Worm (Caenorhabditis elegans): ENCODE measurements around the gene ZK218.4.
A peak's percentile ranks its signal among the peaks of the same experiment; 100 is the strongest.
"Not testable (repeated sequence)": the region's sequence is repeated elsewhere in the genome, so short reads cannot be mapped to it uniquely, and the experiment has no call there.

The ZK218.4 gene

DNA sequence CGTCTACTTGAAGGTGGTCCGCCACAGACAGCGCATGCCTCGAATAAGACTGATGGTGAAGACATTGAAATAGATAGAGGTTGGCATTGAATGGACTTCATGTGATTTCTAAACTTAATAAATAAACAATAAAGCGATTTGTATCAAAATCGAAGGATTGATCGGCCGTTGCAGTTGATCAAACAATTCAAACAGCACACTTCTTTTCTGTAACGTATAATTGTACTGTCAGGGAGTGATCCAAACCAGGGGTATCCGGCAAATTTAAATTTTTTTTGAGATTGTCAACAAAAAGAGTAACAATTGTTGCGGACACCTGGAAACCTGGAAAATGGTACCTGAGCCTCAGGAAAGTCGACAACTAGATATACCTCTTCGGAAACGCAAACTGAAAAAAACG is 5.9 kb downstream of the ZK218.4 start, which contains the start of gene nhr-248:
Gene nhr-248 (minus strand): TSS at position 101 of the 400 bp plus-strand sequence.
- TF ChIP-seq dox-1 (GFP tag; IDR thresholded peaks at IDR 0.05) (no peak), cebp-1 (GFP tag; IDR thresholded peaks at IDR 0.05) (no peak), cebp-1 (tag; optimal IDR thresholded peaks at IDR 0.05) (no peak), egl-44 (GFP tag; IDR thresholded peaks at IDR 0.05) (no peak), hlh-12 (tag; optimal IDR thresholded peaks at IDR 0.05) (no peak), mcd-1 (GFP tag; IDR thresholded peaks at IDR 0.05) (no peak), fkh-3 (tag; optimal IDR thresholded peaks at IDR 0.05) (no peak), akir-1 (GFP tag; optimal IDR thresholded peaks at IDR 0.05) (no peak), T26A5.8 (tag; optimal IDR thresholded peaks at IDR 0.05) (no peak), tlf-1 (GFP tag; optimal IDR thresholded peaks at IDR 0.05) (no peak), sptf-2 (GFP tag; optimal IDR thresholded peaks at IDR 0.05) (no peak), ekl-4 (GFP tag; IDR thresholded peaks at IDR 0.05) (no peak), let-526 (GFP tag; IDR thresholded peaks at IDR 0.05) (no peak)

DNA sequence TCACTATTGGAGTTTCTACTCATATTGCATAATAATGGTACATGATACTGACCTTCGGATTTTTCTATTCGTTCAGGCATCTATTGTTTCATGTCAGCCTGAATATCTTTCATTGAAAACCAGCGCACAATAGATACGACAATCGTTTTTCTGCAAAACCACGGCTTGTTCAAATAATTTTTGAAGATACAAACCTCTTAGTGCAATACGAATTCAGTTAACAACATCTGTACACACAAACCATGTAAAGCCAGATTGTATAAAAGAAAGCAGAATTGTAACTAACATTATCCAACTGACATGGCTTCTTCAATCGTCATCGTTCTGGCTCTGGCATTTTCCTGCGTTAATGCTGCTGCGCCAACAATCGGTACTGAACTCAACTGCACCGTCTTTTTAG is 6.8 kb downstream of the ZK218.4 start, which contains the start of gene ZK218.7:
Gene ZK218.7 (plus strand): TSS at position 301 of the 400 bp plus-strand sequence.
- TF ChIP-seq F39B2.1 (GFP tag; IDR thresholded peaks at IDR 0.05), result no peak
- no peak for TF ChIP-seq nhr-179 (tag; optimal IDR thresholded peaks at IDR 0.05)
- TF ChIP-seq ZK185.1 (tag; optimal IDR thresholded peaks at IDR 0.05; ENCODE audit: poor library complexity, severe bottlenecking), result no peak
- TF ChIP-seq nhr-80 (tag; optimal IDR thresholded peaks at IDR 0.05), result no peak
- TF ChIP-seq K11D2.4 (GFP tag; IDR thresholded peaks at IDR 0.05), result no peak
- TF ChIP-seq athp-1 (tag; optimal IDR thresholded peaks at IDR 0.05), result no peak
- TF ChIP-seq tlf-1 (GFP tag; optimal IDR thresholded peaks at IDR 0.05), result no peak

DNA sequence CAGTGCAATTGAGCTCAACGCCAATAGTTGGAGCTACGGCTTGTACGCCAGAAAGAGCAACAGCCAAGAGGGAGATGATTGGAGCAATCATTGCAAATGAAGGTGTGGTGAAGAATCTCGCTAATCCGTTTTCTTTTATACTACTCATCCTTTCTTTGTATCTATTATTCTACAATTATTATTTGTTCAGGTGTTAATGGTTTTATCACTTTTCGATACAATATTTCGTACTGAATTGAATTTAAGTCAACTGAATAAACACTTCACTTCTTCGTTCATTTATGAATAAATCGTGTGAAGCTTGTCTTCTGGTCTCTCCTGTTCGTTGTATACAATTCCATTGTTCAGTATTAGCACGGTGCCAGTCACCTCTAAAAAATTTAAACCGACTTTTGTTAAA is 9.7 kb downstream of the ZK218.4 start, which contains the start of gene ZK218.11:
Gene ZK218.11 (minus strand): TSS at position 101 of the 400 bp plus-strand sequence.
- no peak for TF ChIP-seq lin-35 (GFP tag; optimal IDR thresholded peaks at IDR 0.05)
- TF ChIP-seq F10E7.11 (tag; optimal IDR thresholded peaks at IDR 0.05), result no peak
- TF ChIP-seq efl-1 (GFP tag; optimal IDR thresholded peaks at IDR 0.05), result no peak
- no peak for TF ChIP-seq snpc-1.1 (tag; optimal IDR thresholded peaks at IDR 0.05; ENCODE audit: insufficient read depth)
- TF ChIP-seq ama-1 (optimal IDR thresholded peaks at IDR 0.05), result no peak
- TF ChIP-seq ama-1 (GFP tag; optimal IDR thresholded peaks at IDR 0.05), result no peak
- no peak for TF ChIP-seq pbrm-1 (GFP tag; IDR thresholded peaks at IDR 0.05)
- no peak for TF ChIP-seq snpc-3.4 (tag; optimal IDR thresholded peaks at IDR 0.05)
- TF ChIP-seq Y56A3A.18 (GFP tag; IDR thresholded peaks at IDR 0.05), result no peak
- TF ChIP-seq K11D2.4 (GFP tag; IDR thresholded peaks at IDR 0.05), result no peak
- no peak for TF ChIP-seq madf-6 (GFP tag; IDR thresholded peaks at IDR 0.05)
- no peak for TF ChIP-seq lin-54 (GFP tag; optimal IDR thresholded peaks at IDR 0.05)
- TF ChIP-seq athp-1 (tag; optimal IDR thresholded peaks at IDR 0.05), result no peak
- no peak for TF ChIP-seq T26A5.8 (tag; optimal IDR thresholded peaks at IDR 0.05)
- TF ChIP-seq hmg-1.2 (GFP tag; IDR thresholded peaks at IDR 0.05), result no peak

DNA sequence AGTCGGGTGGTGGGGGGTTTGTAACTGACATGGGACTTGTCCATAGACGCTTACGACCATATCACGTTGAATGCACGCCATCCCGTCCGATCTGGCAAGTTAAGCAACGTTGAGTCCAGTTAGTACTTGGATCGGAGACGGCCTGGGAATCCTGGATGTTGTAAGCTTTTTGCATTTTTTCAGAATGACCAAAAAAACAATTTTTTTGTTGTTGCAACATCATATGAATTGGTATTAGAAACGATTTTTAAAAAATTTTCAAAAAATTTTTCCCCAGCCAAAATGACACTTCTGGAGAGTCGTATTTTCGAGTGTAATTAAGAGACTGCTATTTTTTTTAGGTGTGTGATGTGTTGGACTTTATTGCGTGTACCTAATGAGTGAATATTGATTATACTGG is 30.7 kb downstream of the ZK218.4 start:
- TF ChIP-seq snpc-4 (GFP tag; optimal IDR thresholded peaks at IDR 0.05), result not testable (repeated sequence)
- TF ChIP-seq snpc-4 (tag; optimal IDR thresholded peaks at IDR 0.05) (peak in 2 of 4 experiments; percentile 73 to 87), tbp1 (GFP tag; optimal IDR thresholded peaks at IDR 0.05) (peak; percentile 46), B0261.1 (tag; optimal IDR thresholded peaks at IDR 0.05) (peak; percentile 8)
